Fruit fly (Drosophila melanogaster): ENCODE results near the gene Nepl8.

dm6 chr2L:16448451-16449206 lies 39.3 kb upstream of the Nepl8 start, which contains the start of gene CG5888:
- TF ChIP-seq ttk (optimal IDR thresholded peaks at IDR 0.05) = no peak
- TF ChIP-seq Sin3A (optimal IDR thresholded peaks at IDR 0.05) = no peak
- TF ChIP-seq h (optimal IDR thresholded peaks at IDR 0.05) = no peak
- no peak for TF ChIP-seq insv (optimal IDR thresholded peaks at IDR 0.05)
- no peak for TF ChIP-seq psq (optimal IDR thresholded peaks at IDR 0.05)
- no peak for TF ChIP-seq Myc (optimal IDR thresholded peaks at IDR 0.05)
